Worm (Caenorhabditis elegans) whole organism, L2 larva: ENCODE results near the gene F54D10.8.

Source experiments
- C34F6.9 ChIP-seq: fragments of 150-350 bp; optimal IDR thresholded peaks from 2 replicates; lab custom pipeline; 2014; ENCODE audit warnings: missing biosample characterization, missing genetic modification characterization
- F13H6.1 ChIP-seq: sonication (generic microtip); optimal IDR thresholded peaks from 2 replicates; lab custom pipeline; 2016; ENCODE audit warnings: missing genetic modification characterization, missing compliant biosample characterization
- Y55F3AM.14 ChIP-seq: fragments of 200-800 bp; sonication (Bioruptor generic); optimal IDR thresholded peaks from 2 replicates; lab custom pipeline; 2018; ENCODE audit warnings: mild to moderate bottlenecking, missing genetic modification characterization, missing compliant biosample characterization
- ZK546.5 ChIP-seq: sonication (generic microtip); optimal IDR thresholded peaks from 2 replicates; lab custom pipeline; 2017; ENCODE audit warnings: missing biosample characterization, missing genetic modification characterization
- alr-1 ChIP-seq: fragments of 150-350 bp; optimal IDR thresholded peaks from 2 replicates; lab custom pipeline; 2014; ENCODE audit warnings: missing biosample characterization, missing genetic modification characterization
- ama-1 ChIP-seq: fragments of 150-350 bp; optimal IDR thresholded peaks from 2 replicates; lab custom pipeline; 2018; ENCODE audit warnings: inconsistent platforms
- blmp-1 ChIP-seq: sonication (generic microtip); optimal IDR thresholded peaks from 2 replicates; lab custom pipeline; 2017; ENCODE audit warnings: missing genetic modification characterization, mild to moderate bottlenecking, missing compliant biosample characterization, antibody characterized with exemption, moderate library complexity; ENCODE audit not compliant: insufficient read depth
- ceh-16 ChIP-seq: fragments of 150-350 bp; optimal IDR thresholded peaks from 2 replicates; lab custom pipeline; 2014; ENCODE audit warnings: missing biosample characterization, missing genetic modification characterization
- crh-2 ChIP-seq: sonication (generic microtip); optimal IDR thresholded peaks from 2 replicates; lab custom pipeline; 2017; ENCODE audit warnings: missing biosample characterization, missing genetic modification characterization
- egl-27 ChIP-seq: sonication (generic microtip); optimal IDR thresholded peaks from 3 replicates; lab custom pipeline; 2017; ENCODE audit warnings: missing biosample characterization, missing genetic modification reagents, missing genetic modification characterization
- elt-1 ChIP-seq: fragments of 150-350 bp; optimal IDR thresholded peaks from 2 replicates; lab custom pipeline; 2014; ENCODE audit warnings: missing biosample characterization, missing genetic modification characterization
- elt-3 ChIP-seq: sonication (generic microtip); optimal IDR thresholded peaks from 2 replicates; lab custom pipeline; 2017; ENCODE audit warnings: missing biosample characterization, missing genetic modification characterization
- fos-1 ChIP-seq: fragments of 150-350 bp; optimal IDR thresholded peaks from 2 replicates; lab custom pipeline; 2014; ENCODE audit warnings: missing biosample characterization, missing genetic modification characterization
- gmeb-1 ChIP-seq: fragments of 150-350 bp; optimal IDR thresholded peaks from 2 replicates; lab custom pipeline; 2014; ENCODE audit warnings: missing biosample characterization, missing genetic modification characterization
- lin-11 ChIP-seq: fragments of 150-350 bp; sonication (generic microtip); optimal IDR thresholded peaks from 2 replicates; lab custom pipeline; 2014; ENCODE audit warnings: missing biosample characterization, missing genetic modification characterization, inconsistent platforms, mixed read lengths
- lin-13 ChIP-seq: fragments of 150-350 bp; optimal IDR thresholded peaks from 2 replicates; lab custom pipeline; 2014; ENCODE audit warnings: missing biosample characterization, missing genetic modification reagents, missing genetic modification characterization
- lin-39 ChIP-seq: fragments of 150-350 bp; optimal IDR thresholded peaks from 2 replicates; lab custom pipeline; 2014; ENCODE audit warnings: missing biosample characterization, missing genetic modification reagents, missing genetic modification characterization
- lsy-2 ChIP-seq, 2 experiments: fragments of 150-350 bp in 1 of 2; sonication (generic microtip) in 1 of 2; optimal IDR thresholded peaks; 2 replicates each; lab custom pipeline; 2014 to 2017; ENCODE audit warnings: missing biosample characterization in 2 of 2, missing genetic modification characterization in 2 of 2
- mab-5 ChIP-seq: fragments of 150-350 bp; optimal IDR thresholded peaks from 2 replicates; lab custom pipeline; 2014; ENCODE audit warnings: missing biosample characterization, missing genetic modification characterization
- mdl-1 ChIP-seq, 2 experiments: fragments of 150-350 bp in 1 of 2; sonication (generic microtip) in 1 of 2; optimal IDR thresholded peaks; 2 replicates each; lab custom pipeline; 2017; ENCODE audit warnings: missing biosample characterization in 2 of 2, missing genetic modification characterization in 2 of 2
- nhr-10 ChIP-seq: sonication (generic microtip); optimal IDR thresholded peaks from 2 replicates; lab custom pipeline; 2017; ENCODE audit warnings: missing biosample characterization, missing genetic modification characterization
- nhr-11 ChIP-seq: fragments of 150-350 bp; optimal IDR thresholded peaks from 2 replicates; lab custom pipeline; 2014; ENCODE audit warnings: missing biosample characterization, missing genetic modification characterization
- nhr-129 ChIP-seq: fragments of 150-350 bp; optimal IDR thresholded peaks from 2 replicates; lab custom pipeline; 2014; ENCODE audit warnings: missing biosample characterization, missing genetic modification characterization
- nhr-23 ChIP-seq: fragments of 150-350 bp; optimal IDR thresholded peaks from 2 replicates; lab custom pipeline; 2014; ENCODE audit warnings: missing biosample characterization, missing genetic modification reagents, missing genetic modification characterization
- nhr-237 ChIP-seq: fragments of 150-350 bp; optimal IDR thresholded peaks from 2 replicates; lab custom pipeline; 2014; ENCODE audit warnings: missing biosample characterization, missing genetic modification characterization
- nhr-25 ChIP-seq: fragments of 150-350 bp; sonication (generic microtip); optimal IDR thresholded peaks from 3 replicates; lab custom pipeline; 2014; ENCODE audit warnings: missing biosample characterization, missing genetic modification characterization
- nhr-6 ChIP-seq: fragments of 150-350 bp; optimal IDR thresholded peaks from 2 replicates; lab custom pipeline; 2014; ENCODE audit warnings: missing biosample characterization, missing genetic modification characterization
- sem-4 ChIP-seq: fragments of 150-350 bp; optimal IDR thresholded peaks from 2 replicates; lab custom pipeline; 2014; ENCODE audit warnings: missing biosample characterization, missing genetic modification reagents, missing genetic modification characterization
- skn-1 ChIP-seq: sonication (generic microtip); optimal IDR thresholded peaks from 2 replicates; lab custom pipeline; 2017; ENCODE audit warnings: missing biosample characterization, missing genetic modification characterization
- sma-3 ChIP-seq: sonication (generic microtip); optimal IDR thresholded peaks from 2 replicates; lab custom pipeline; 2016; ENCODE audit warnings: missing genetic modification reagents, missing genetic modification characterization, missing compliant biosample characterization
- sma-9 ChIP-seq, 2 experiments: fragments of 150-350 bp in 1 of 2; sonication (generic microtip) in 1 of 2; optimal IDR thresholded peaks; 2 replicates each; lab custom pipeline; 2014 to 2016; ENCODE audit warnings: missing genetic modification characterization in 2 of 2, mild to moderate bottlenecking in 1 of 2, missing biosample characterization in 1 of 2, missing compliant biosample characterization in 1 of 2, missing genetic modification reagents in 1 of 2, moderate library complexity in 1 of 2
- unc-39 ChIP-seq: fragments of 150-350 bp; optimal IDR thresholded peaks from 2 replicates; lab custom pipeline; 2014; ENCODE audit warnings: missing biosample characterization, missing genetic modification characterization
- unc-55 ChIP-seq: fragments of 150-350 bp; sonication (generic microtip); optimal IDR thresholded peaks from 3 replicates; lab custom pipeline; 2014; ENCODE audit warnings: missing biosample characterization, missing genetic modification reagents, missing genetic modification characterization
- unc-62 ChIP-seq: fragments of 150-350 bp; optimal IDR thresholded peaks from 2 replicates; lab custom pipeline; 2014; ENCODE audit warnings: missing biosample characterization, missing genetic modification reagents, missing genetic modification characterization
- zag-1 ChIP-seq: fragments of 150-350 bp; optimal IDR thresholded peaks from 2 replicates; lab custom pipeline; 2014; ENCODE audit warnings: missing biosample characterization, missing genetic modification characterization
- ztf-1 ChIP-seq: fragments of 200-800 bp; sonication (Bioruptor generic); conservative IDR thresholded peaks from 2 replicates; pipeline ENCODE4 v1.3.6; 2022; ENCODE audit warnings: missing genetic modification characterization, missing compliant biosample characterization
- ztf-11 ChIP-seq: sonication (generic microtip); optimal IDR thresholded peaks from 2 replicates; lab custom pipeline; 2017; ENCODE audit warnings: missing biosample characterization, missing genetic modification characterization
- ztf-4 ChIP-seq: fragments of 150-350 bp; optimal IDR thresholded peaks from 2 replicates; lab custom pipeline; 2014; ENCODE audit warnings: missing biosample characterization, missing genetic modification characterization

F54D10.8 gene

DNA sequence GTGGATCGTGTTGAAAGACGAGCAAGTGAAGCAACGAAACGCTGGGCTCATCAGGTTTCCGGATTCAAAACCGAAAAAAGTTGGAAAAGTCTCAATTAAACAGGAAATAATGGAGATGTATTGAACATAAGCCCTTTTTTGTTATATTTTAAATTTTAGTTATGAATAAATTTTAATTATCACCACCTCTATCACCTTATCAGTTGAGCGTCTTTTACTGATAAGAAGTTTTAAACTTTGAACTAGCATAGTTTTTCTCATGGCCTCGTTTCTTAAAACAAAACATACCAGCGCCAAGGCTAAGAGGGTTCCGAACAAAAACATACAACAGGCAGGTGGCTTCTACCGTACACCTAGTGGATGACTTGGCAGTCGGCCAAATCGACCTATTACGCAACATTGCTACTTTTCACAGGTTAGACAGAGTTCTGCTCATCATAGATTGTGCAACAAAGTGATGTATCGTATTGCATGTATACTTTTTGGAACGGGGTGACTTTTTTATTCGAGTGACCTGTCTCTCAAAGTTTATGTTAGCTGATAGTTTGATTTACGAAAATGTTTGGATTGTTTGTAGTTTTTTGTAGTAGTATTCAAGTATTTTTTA, 39.2 kb downstream of the F54D10.8 start:
- no peak for TF ChIP-seq Y55F3AM.14 (GFP tag; lab: Kevin White, UChicago)
- no peak for TF ChIP-seq lin-39
- peak; percentile 49 for TF ChIP-seq fos-1 (tag; lab: Kevin White, UChicago)

DNA sequence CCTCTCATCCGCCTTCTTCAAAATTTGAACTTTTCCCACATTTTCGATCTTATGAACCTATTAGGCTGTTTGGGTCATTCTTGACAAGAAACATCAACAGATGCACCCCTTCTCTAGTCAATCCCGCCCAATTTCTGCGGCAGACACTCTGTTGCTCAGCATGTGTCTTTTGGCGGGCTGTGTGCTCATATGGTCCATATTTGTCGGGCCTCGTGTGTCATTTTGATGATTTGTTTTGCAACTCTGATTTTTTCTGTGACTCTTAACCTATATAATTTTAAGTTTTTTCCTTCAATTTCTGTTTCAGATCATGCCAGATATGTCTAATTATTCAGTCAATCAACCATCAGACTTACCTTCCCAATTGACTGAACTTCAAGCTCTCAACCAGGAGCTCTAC, 40.5 kb downstream of the F54D10.8 start, which contains the start of gene T24E12.13:
TSS of gene T24E12.13 (plus strand) at position 301 of the 400 bp plus-strand sequence.
- no peak for TF ChIP-seq mdl-1 (tag; optimal IDR thresholded peaks at IDR 0.05; lab: Kevin White, UChicago)
- TF ChIP-seq alr-1 (tag; lab: Kevin White, UChicago), result no peak
- TF ChIP-seq unc-55 (GFP tag; lab: Kevin White, UChicago), result no peak
- no peak for TF ChIP-seq nhr-25 (tag; lab: Kevin White, UChicago)
- TF ChIP-seq nhr-23, result no peak
- TF ChIP-seq nhr-11 (tag; lab: Kevin White, UChicago), result no peak
- no peak for TF ChIP-seq ztf-11 (tag; lab: Kevin White, UChicago)
- TF ChIP-seq zag-1 (tag; lab: Kevin White, UChicago), result no peak
- no peak for TF ChIP-seq Y55F3AM.14 (GFP tag; lab: Kevin White, UChicago)
- TF ChIP-seq sem-4 (tag; lab: Kevin White, UChicago), result no peak
- TF ChIP-seq nhr-237 (tag; lab: Kevin White, UChicago), result no peak
- TF ChIP-seq lsy-2 (tag; optimal IDR thresholded peaks at IDR 0.05; lab: Kevin White, UChicago), result no peak
- TF ChIP-seq elt-3, result no peak
- TF ChIP-seq elt-1 (tag; lab: Kevin White, UChicago), result no peak
- no peak for TF ChIP-seq mab-5 (tag; lab: Kevin White, UChicago)
- TF ChIP-seq fos-1 (tag; lab: Kevin White, UChicago), result no peak

DNA sequence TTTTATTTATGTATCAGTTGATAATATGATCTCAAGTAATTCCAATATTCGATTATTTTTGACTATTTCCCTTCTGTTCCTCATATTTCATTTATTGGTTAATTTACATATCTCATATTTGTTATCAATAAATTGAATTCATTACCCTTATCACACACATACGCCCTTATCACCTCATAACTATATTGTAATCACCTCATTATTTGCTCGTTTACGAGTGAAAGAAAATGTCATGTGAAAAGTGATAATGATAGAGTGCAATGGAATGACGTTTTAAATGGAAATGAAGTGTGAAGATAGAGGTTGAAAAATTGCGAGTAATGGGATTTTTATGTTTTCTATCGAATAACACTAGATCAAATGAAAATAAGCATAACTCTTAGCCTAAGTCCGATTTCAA, 41.2 kb downstream of the F54D10.8 start:
- TF ChIP-seq gmeb-1 (tag; lab: Kevin White, UChicago) (peak; percentile 64), ztf-4 (tag; lab: Kevin White, UChicago) (no peak), crh-2 (tag; lab: Kevin White, UChicago) (peak; percentile 78), egl-27 (tag; lab: Kevin White, UChicago) (peak; percentile 80), nhr-10 (tag; lab: Kevin White, UChicago) (no peak), ceh-16 (tag; lab: Kevin White, UChicago) (no peak), skn-1 (tag; lab: Kevin White, UChicago) (peak; percentile 93), sma-9 (GFP tag; optimal IDR thresholded peaks at IDR 0.05; lab: Kevin White, UChicago) (peak; percentile 78), sma-9 (tag; optimal IDR thresholded peaks at IDR 0.05; lab: Kevin White, UChicago) (no peak), sma-3 (GFP tag; lab: Kevin White, UChicago) (peak; percentile 27), fos-1 (tag; lab: Kevin White, UChicago) (peak; percentile 100)

DNA sequence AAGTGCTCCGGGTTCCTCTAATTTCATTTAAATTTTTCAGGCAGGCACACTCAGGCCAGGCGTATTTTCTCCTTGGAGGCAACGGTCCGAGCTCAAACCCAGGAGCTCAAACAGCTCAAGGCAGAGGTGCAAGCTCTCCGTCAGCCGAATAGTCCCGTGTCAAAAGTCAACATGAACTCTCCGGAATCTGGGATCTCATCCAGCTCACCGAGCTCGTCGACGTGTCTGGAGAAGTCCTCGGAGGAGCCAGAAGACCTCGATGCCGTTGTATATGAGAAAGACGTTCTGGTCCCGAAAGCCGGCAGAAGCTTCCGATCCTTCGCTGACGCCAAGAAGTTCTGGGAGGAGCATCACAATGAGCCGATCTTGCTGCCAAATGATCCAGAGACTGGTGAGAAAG, 41.9 kb downstream of the F54D10.8 start:
- TF ChIP-seq ceh-16 (tag; lab: Kevin White, UChicago) (no peak), blmp-1 (no peak), F13H6.1 (tag; lab: Kevin White, UChicago) (no peak), alr-1 (tag; lab: Kevin White, UChicago) (no peak), unc-39 (no peak), sem-4 (tag; lab: Kevin White, UChicago) (no peak), lin-13 (no peak), nhr-237 (tag; lab: Kevin White, UChicago) (no peak), Y55F3AM.14 (GFP tag; lab: Kevin White, UChicago) (no peak), C34F6.9 (tag; lab: Kevin White, UChicago) (no peak), zag-1 (tag; lab: Kevin White, UChicago) (no peak), mab-5 (tag; lab: Kevin White, UChicago) (no peak), ztf-1 (GFP tag; lab: Robert Waterston, UW) (no peak), ama-1 (lab: Kevin White, UChicago) (no peak)

DNA sequence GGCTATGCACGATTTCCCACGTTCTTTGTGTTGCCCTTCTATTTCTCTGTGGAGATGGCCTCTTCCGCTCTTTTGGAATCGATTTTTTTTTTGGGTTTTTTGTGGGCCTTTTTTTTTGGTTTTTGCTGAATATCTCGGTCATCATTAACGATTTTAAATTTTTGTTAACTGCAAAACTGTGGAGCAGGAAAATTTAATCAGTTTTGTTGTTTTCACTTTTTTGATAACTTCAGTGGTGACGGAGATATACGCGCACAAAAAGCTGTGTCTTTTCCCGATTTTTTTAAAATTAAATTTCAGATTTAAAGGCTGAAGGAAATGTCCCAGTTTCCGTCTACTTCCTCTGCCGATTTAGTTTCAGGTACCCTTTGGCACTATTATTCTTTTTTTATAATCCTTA, 42.4 kb downstream of the F54D10.8 start, which contains the start of gene T24E12.1:
TSS of gene T24E12.1 (plus strand) at position 301 of the 400 bp plus-strand sequence.
- TF ChIP-seq lsy-2 (tag; optimal IDR thresholded peaks at IDR 0.05; lab: Kevin White, UChicago) (no peak), nhr-129 (tag; lab: Kevin White, UChicago) (no peak), lin-11 (tag; lab: Kevin White, UChicago) (no peak), unc-62 (GFP tag; lab: Kevin White, UChicago) (no peak), lin-13 (no peak), ceh-16 (tag; lab: Kevin White, UChicago) (no peak), zag-1 (tag; lab: Kevin White, UChicago) (no peak), nhr-10 (tag; lab: Kevin White, UChicago) (no peak), unc-55 (GFP tag; lab: Kevin White, UChicago) (no peak), blmp-1 (no peak), ZK546.5 (no peak), nhr-6 (tag; lab: Kevin White, UChicago) (no peak), egl-27 (tag; lab: Kevin White, UChicago) (no peak), ztf-4 (tag; lab: Kevin White, UChicago) (no peak), fos-1 (tag; lab: Kevin White, UChicago) (no peak), sma-3 (GFP tag; lab: Kevin White, UChicago) (no peak), nhr-11 (tag; lab: Kevin White, UChicago) (no peak)
